Worm (Caenorhabditis elegans): ENCODE data around the gene dyf-13.
A peak's percentile ranks its signal among the peaks of the same experiment; 100 is the strongest.

The dyf-13 gene

DNA sequence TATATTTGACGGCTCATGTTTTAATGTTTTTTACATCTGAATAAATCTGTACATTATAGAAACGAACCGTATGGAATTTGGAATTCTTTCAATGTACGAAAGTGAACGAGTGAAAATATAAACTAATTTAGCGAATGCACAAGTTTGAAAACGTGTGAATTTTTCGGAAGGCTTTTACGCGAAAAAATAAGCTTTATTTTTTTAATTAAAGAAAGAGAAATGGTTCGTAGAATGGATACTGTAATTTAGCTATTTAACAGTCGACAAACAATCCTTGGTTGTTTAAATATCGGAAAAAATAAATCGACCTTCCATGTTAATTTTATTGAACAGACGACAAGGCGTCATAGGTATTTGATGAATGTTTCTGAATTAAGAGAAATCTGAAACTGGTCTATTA lies 24.4 kb upstream of the dyf-13 start, which contains the start of gene acdh-12:
Gene acdh-12 (minus strand): TSS at position 101 of the 400 bp plus-strand sequence.
- TF ChIP-seq zip-4 (GFP tag; optimal IDR thresholded peaks at IDR 0.05): no peak
- no peak for TF ChIP-seq skn-1 (tag; optimal IDR thresholded peaks at IDR 0.05)
- no peak for TF ChIP-seq ceh-8 (GFP tag; optimal IDR thresholded peaks at IDR 0.05)
- TF ChIP-seq efl-3 (GFP tag; optimal IDR thresholded peaks at IDR 0.05): no peak

DNA sequence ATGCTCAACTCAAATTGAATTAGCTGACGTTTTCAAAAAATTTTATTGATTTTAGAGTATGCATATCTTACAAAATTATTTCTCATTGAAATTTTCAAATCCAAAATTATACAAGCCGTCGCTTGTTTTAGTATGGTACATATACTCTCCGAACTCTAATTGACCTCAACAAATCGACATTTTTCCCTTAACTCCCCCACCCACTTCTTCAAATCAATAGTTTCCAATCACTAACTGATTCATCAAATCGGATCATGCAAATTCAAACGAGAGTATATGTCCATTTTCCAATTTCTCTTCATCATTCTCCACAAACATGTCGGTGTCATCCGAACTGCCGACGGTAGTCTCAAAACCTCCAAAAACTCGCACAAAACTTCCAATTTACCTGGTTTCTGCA lies 18.0 kb upstream of the dyf-13 start, which contains the start of gene E04F6.4:
Gene E04F6.4 (plus strand): TSS at position 301 of the 400 bp plus-strand sequence.
- TF ChIP-seq skn-1 (tag; optimal IDR thresholded peaks at IDR 0.05): no peak
- TF ChIP-seq unc-62 (GFP tag; optimal IDR thresholded peaks at IDR 0.05): no peak
- no peak for TF ChIP-seq ama-1 (optimal IDR thresholded peaks at IDR 0.05)
- no peak for TF ChIP-seq dpl-1 (GFP tag; optimal IDR thresholded peaks at IDR 0.05)
- TF ChIP-seq sup-37 (GFP tag; optimal IDR thresholded peaks at IDR 0.05): no peak
- no peak for TF ChIP-seq tlp-1 (tag; optimal IDR thresholded peaks at IDR 0.05)
- TF ChIP-seq sox-4 (tag; optimal IDR thresholded peaks at IDR 0.05): no peak
- no peak for TF ChIP-seq ceh-90 (tag; optimal IDR thresholded peaks at IDR 0.05)
- no peak for TF ChIP-seq hlh-17 (GFP tag; optimal IDR thresholded peaks at IDR 0.05; ENCODE audit: borderline replicate concordance)
- no peak for TF ChIP-seq dsc-1 (tag; optimal IDR thresholded peaks at IDR 0.05)
- TF ChIP-seq nhr-71 (tag; optimal IDR thresholded peaks at IDR 0.05): no peak

DNA sequence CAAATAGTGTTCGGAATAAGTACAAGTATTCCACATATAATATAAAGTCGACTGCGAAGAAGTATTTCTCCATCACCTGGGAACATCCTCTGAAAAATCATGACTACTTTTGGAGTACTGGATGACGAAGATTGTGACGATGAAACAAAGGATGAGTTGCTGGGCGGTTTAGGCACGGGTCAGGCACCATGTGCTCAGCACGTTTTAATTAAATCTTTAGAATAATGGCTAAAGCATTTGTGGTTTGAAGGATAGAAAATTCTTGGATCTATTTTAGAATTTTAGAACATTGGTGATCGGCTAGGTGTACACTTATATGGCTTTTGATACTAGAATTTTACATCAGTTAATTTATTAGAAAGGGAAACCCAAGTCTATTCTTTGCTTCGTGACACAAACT lies 16.0 kb upstream of the dyf-13 start, which contains the start of gene C27H5.6:
Gene C27H5.6 (minus strand): TSS at position 101 of the 400 bp plus-strand sequence.
- peak; percentile 34 for TF ChIP-seq lir-3 (tag; optimal IDR thresholded peaks at IDR 0.05; ENCODE audit: poor library complexity)
- TF ChIP-seq ceh-8 (GFP tag; optimal IDR thresholded peaks at IDR 0.05): no peak

DNA sequence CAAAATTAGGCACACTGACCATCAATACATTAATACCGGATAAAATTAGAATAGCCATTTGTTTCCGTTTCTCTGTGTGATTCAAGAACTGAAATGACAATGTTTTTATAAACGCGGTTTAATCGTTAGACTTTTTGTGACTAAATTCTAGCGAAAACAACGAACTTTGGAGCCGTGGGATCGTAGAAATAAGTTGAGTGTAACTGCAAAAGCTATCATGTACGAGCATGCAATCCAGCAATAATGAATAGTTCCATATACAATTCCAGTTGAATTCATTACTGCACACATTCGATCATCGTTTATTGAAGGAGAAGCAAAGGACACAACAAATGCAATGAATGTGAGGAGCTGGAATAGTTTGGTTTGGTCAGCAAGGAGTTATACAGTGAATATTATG lies 15.0 kb upstream of the dyf-13 start:
- no peak for TF ChIP-seq nhr-28 (tag; optimal IDR thresholded peaks at IDR 0.05)
- no peak for TF ChIP-seq hpl-2 (GFP tag; optimal IDR thresholded peaks at IDR 0.05)

DNA sequence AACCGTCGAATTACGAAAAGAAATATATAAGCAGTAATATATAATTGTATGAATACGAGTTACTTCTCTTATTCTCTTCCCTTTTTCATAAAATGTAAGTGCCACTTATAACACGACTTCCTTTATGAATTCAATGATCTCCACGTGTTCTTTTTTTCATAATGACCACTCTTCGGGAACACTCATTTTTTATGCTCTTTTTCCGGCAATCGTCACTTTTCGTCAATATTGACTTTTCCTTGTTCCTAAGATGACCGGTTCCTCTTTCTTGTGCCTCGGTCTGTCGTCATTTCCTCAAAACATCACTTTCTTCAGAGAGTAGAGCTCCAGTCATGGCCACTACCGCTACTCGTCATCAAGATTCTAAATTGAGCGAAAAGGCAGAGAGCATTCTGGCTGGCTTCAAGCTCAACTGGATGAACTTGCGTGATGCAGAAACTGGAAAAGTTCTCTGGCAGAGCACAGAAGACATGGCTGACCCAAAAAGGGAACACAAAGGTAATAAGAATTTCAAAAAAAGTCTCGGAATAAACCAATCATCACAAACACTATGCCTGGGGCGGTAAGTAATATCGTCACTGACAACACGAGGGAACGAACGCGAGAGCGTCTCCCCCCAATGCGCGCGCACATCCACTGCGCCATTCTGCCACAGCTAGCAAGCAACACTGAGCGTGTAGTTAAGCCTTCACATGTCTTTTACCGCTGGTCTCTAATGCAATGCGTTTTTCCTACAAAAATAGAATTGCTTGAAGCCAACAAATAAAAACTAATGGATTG lies 12.5 kb upstream of the dyf-13 start, which contains the start of gene pdl-1:
Gene pdl-1 (plus strand): TSS at position 309 of the 780 bp plus-strand sequence.
- TF ChIP-seq blmp-1 (tag; optimal IDR thresholded peaks at IDR 0.05) (peak; percentile 27), fkh-4 (tag; optimal IDR thresholded peaks at IDR 0.05; ENCODE audit: borderline replicate concordance) (no peak), isw-1 (GFP tag; IDR thresholded peaks at IDR 0.05) (peak; percentile 43), elt-3 (tag; optimal IDR thresholded peaks at IDR 0.05) (peak in 3 of 6 experiments; percentile 24 to 61 (median 58)), dsc-1 (tag; optimal IDR thresholded peaks at IDR 0.05) (peak; percentile 72), tlp-1 (tag; optimal IDR thresholded peaks at IDR 0.05) (no peak), nhr-71 (tag; optimal IDR thresholded peaks at IDR 0.05) (peak; percentile 73), zag-1 (tag; optimal IDR thresholded peaks at IDR 0.05) (no peak), unc-98 (GFP tag; IDR thresholded peaks at IDR 0.05) (no peak), ets-5 (GFP tag; IDR thresholded peaks at IDR 0.05) (no peak), mab-9 (GFP tag; IDR thresholded peaks at IDR 0.05) (no peak), unc-30 (tag; optimal IDR thresholded peaks at IDR 0.05) (no peak), sox-4 (tag; optimal IDR thresholded peaks at IDR 0.05) (no peak), lin-14 (GFP tag; optimal IDR thresholded peaks at IDR 0.05) (peak; percentile 61), mep-1 (tag; optimal IDR thresholded peaks at IDR 0.05) (peak; percentile 77), pax-3 (tag; optimal IDR thresholded peaks at IDR 0.05) (peak; percentile 69), ceh-88 (GFP tag; IDR thresholded peaks at IDR 0.05) (0 out of 2 replicates have a peak, but pooled peaks have one; percentile 42), aha-1 (tag; optimal IDR thresholded peaks at IDR 0.05) (no peak), rnt-1 (tag; optimal IDR thresholded peaks at IDR 0.05) (peak; percentile 79), nhr-85 (tag) (peak; percentile 68), lin-35 (GFP tag; optimal IDR thresholded peaks at IDR 0.05) (peak; percentile 63 to 77), jun-1 (tag; optimal IDR thresholded peaks at IDR 0.05) (peak; percentile 37), swsn-7 (tag; optimal IDR thresholded peaks at IDR 0.05) (peak; percentile 62), nhr-84 (tag; optimal IDR thresholded peaks at IDR 0.05) (no peak), irx-1 (tag; optimal IDR thresholded peaks at IDR 0.05) (peak; percentile 17), hlh-17 (GFP tag; optimal IDR thresholded peaks at IDR 0.05; ENCODE audit: borderline replicate concordance) (no peak), snu-23 (GFP tag; optimal IDR thresholded peaks at IDR 0.05) (peak; percentile 83), C16A3.4 (tag; optimal IDR thresholded peaks at IDR 0.05) (peak; percentile 84), lsy-2 (tag; optimal IDR thresholded peaks at IDR 0.05) (peak; percentile 61 to 72), efl-1 (optimal IDR thresholded peaks at IDR 0.05) (peak; percentile 44 to 60), efl-1 (GFP tag; optimal IDR thresholded peaks at IDR 0.05 in 1 of 2) (peak; percentile 35 to 96)

All from whole organism, L1 larva.